Fruit fly (Drosophila melanogaster): Measurements from ENCODE around the gene nau.

The nau gene

DNA sequence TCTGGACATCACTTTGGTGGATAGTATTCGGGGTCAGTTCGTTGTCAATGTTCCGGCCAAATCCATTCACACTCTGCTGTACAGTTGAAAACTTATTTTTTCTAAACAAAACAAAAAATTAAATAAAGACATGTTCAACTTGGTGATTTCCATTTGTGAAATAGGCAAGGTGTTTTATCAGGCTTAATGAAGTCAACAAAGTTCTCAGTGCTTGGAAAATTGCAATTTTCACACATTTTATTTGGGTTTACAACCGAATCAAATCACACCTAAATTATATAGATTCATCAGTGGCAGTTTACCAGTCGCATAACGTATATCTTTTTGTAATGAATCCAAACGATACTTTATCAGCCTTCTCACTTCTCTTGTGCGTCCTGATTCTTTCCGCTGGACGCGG is 15.7 kb downstream of the nau start, which contains the start of gene Qsox4:
TSS of gene Qsox4 (plus strand) at position 301 of the 400 bp plus-strand sequence.
- TF ChIP-seq net (GFP tag; optimal IDR thresholded peaks at IDR 0.05), result no peak
- TF ChIP-seq OdsH (GFP tag; optimal IDR thresholded peaks at IDR 0.05), result no peak
- no peak for TF ChIP-seq fd59A (GFP tag; optimal IDR thresholded peaks at IDR 0.05)
- TF ChIP-seq Blimp-1 (GFP tag; optimal IDR thresholded peaks at IDR 0.05), result no peak
- TF ChIP-seq Eip75B (GFP tag; optimal IDR thresholded peaks at IDR 0.05), result no peak
- TF ChIP-seq dac (GFP tag; optimal IDR thresholded peaks at IDR 0.05), result no peak
- no peak for TF ChIP-seq acj6 (GFP tag; optimal IDR thresholded peaks at IDR 0.05)
- TF ChIP-seq lz (GFP tag; optimal IDR thresholded peaks at IDR 0.05), result no peak
- TF ChIP-seq CG1621 (tag; optimal IDR thresholded peaks at IDR 0.05), result no peak

- TF ChIP-seq vri (GFP tag; optimal IDR thresholded peaks at IDR 0.05) (peak; percentile 82), CG11902 (GFP tag; optimal IDR thresholded peaks at IDR 0.05) (no peak), CG10631 (GFP tag; optimal IDR thresholded peaks at IDR 0.05) (no peak), CG6808 (GFP tag; optimal IDR thresholded peaks at IDR 0.05) (no peak), fkh (GFP tag; optimal IDR thresholded peaks at IDR 0.05) (no peak), esn (GFP tag; optimal IDR thresholded peaks at IDR 0.05) (no peak), Eip93F (GFP tag; optimal IDR thresholded peaks at IDR 0.05) (no peak)
Measured at dm6 chr3R:23700304-23700767, 17.8 kb downstream of the nau start, which contains the start of the genes CG31468 and Gba1a. CG31468 (minus strand) TSS chr3R:23700354. Gba1a (plus strand) TSS chr3R:23700621.

DNA sequence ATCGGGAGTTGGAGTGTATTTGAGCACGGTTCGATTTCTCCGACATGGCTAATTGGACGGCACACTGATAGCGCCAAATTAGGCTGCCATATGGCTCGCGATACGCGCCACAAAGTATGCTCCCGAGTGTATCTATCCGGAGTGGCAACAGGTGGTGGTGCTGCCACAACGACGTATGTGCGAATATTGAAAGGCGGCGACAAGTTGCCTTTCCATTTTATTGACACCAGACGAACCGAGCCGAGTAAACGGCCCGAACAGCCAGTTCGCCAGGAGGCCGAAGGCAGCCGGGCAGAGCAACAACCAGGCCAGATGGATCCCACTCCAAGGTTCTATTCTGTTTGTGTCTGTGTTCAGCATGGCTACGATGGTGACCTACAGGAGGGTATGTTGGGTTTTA is 19.3 kb downstream of the nau start, which contains the start of gene prt:
TSS of gene prt (minus strand) at position 193 of the 400 bp plus-strand sequence.
- no peak for TF ChIP-seq CG8119 (GFP tag; IDR thresholded peaks at IDR 0.05)
- no peak for TF ChIP-seq fd85E (GFP tag; optimal IDR thresholded peaks at IDR 0.05)
- no peak for TF ChIP-seq Sox15 (GFP tag; optimal IDR thresholded peaks at IDR 0.05)

DNA sequence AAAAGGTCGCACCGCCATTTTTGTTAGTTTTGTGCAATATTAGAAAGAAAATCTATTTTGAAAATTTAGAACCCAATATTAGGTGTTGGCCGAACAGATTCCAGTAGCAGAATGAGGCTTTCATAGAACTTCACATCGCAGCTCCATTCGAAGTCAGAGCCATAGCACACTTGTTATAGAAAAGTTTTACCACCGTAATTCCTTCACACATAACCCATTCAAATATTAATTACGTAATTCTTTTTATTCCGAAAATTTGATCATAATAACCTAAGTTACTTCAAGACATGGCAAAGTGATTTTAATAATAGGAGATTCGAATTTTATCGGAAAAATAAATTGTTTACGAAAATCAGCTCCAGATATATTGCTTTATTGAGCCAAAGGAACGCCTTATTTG is 22.0 kb downstream of the nau start, which contains the start of gene CG10252:
TSS of gene CG10252 (minus strand) at position 101 of the 400 bp plus-strand sequence.
- TF ChIP-seq spab (GFP tag; optimal IDR thresholded peaks at IDR 0.05) (no peak), Eip75B (GFP tag; optimal IDR thresholded peaks at IDR 0.05) (no peak), salr (GFP tag; optimal IDR thresholded peaks at IDR 0.05) (no peak), fd59A (GFP tag; optimal IDR thresholded peaks at IDR 0.05) (no peak), acj6 (GFP tag; optimal IDR thresholded peaks at IDR 0.05) (no peak), fkh (GFP tag; optimal IDR thresholded peaks at IDR 0.05) (no peak), CG6163 (GFP tag; IDR thresholded peaks at IDR 0.05) (no peak)

dm6 chr3R:23694579-23695033 is 23.6 kb downstream of the nau start, which contains the start of gene CG10254:
CG10254 (minus strand) TSS chr3R:23694983.
- TF ChIP-seq CG8319 (GFP tag; optimal IDR thresholded peaks at IDR 0.05), result no peak
- TF ChIP-seq CG16779 (tag; optimal IDR thresholded peaks at IDR 0.05), result no peak
- no peak for TF ChIP-seq pdm3 (GFP tag; optimal IDR thresholded peaks at IDR 0.05)
- TF ChIP-seq CG6808 (GFP tag; optimal IDR thresholded peaks at IDR 0.05), result no peak
- TF ChIP-seq eg (GFP tag; IDR thresholded peaks at IDR 0.05), result no peak
- no peak for TF ChIP-seq CG10669 (GFP tag; optimal IDR thresholded peaks at IDR 0.05)
- no peak for TF ChIP-seq dsx (GFP tag; optimal IDR thresholded peaks at IDR 0.05; ENCODE audit: poor library complexity, severe bottlenecking)
- TF ChIP-seq lz (GFP tag; optimal IDR thresholded peaks at IDR 0.05), result no peak
- TF ChIP-seq Ets21C (GFP tag; optimal IDR thresholded peaks at IDR 0.05), result no peak
- TF ChIP-seq CG32006 (GFP tag; optimal IDR thresholded peaks at IDR 0.05), result no peak
- no peak for TF ChIP-seq CG1621 (tag; optimal IDR thresholded peaks at IDR 0.05)
- TF ChIP-seq CG9139 (GFP tag; optimal IDR thresholded peaks at IDR 0.05), result no peak
- no peak for TF ChIP-seq CG34406 (GFP tag; optimal IDR thresholded peaks at IDR 0.05)
- TF ChIP-seq Lpt (GFP tag; optimal IDR thresholded peaks at IDR 0.05), result no peak
